Worm (Caenorhabditis elegans) whole organism, L2 larva: ENCODE data around the gene msp-33.

Source experiments
- ZK546.5 ChIP-seq: sonication (generic microtip); optimal IDR thresholded peaks from 2 replicates; lab custom pipeline; 2017; ENCODE audit warnings: missing biosample characterization, missing genetic modification characterization
- nhr-237 ChIP-seq: fragments of 150-350 bp; optimal IDR thresholded peaks from 2 replicates; lab custom pipeline; 2014; ENCODE audit warnings: missing biosample characterization, missing genetic modification characterization

DNA sequence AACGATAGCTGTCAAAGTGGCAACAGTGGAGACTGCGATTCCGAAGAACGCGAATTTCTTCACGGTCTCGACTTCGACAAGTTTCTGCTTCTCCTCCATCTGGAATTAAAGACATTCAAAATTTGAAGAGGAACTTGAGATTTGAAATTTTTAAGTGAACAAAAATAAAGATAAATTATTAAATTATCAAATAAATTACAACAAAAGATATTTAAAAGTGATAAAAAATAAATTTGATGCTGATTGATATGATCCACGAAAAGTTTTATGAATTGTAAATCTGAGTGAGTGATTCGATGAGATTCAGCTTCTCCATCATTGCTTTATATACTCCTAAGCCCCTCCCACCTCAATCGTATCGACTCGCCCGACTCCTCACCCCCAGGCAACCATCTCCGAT, 25.0 kb downstream of the msp-33 start, which contains the start of gene col-17:
- no peak for TF ChIP-seq ZK546.5 (tag; lab: Kevin White, UChicago)
- TF ChIP-seq nhr-237 (tag; lab: Kevin White, UChicago) = no peak
